Worm (Caenorhabditis elegans) whole organism, early embryonic: ENCODE measurements around the gene C31E10.5.

Source experiments
- B0310.2 ChIP-seq: sonication (generic microtip); optimal IDR thresholded peaks from 2 replicates; lab custom pipeline; 2016; ENCODE audit warnings: mild to moderate bottlenecking, missing genetic modification characterization, missing compliant biosample characterization
- F13C5.2 ChIP-seq: sonication (generic microtip); optimal IDR thresholded peaks from 2 replicates; lab custom pipeline; 2017; ENCODE audit warnings: mild to moderate bottlenecking, missing genetic modification characterization, inconsistent platforms, missing compliant biosample characterization
- aly-1 ChIP-seq: sonication (generic microtip); optimal IDR thresholded peaks from 2 replicates; lab custom pipeline; 2016; ENCODE audit warnings: missing genetic modification characterization, missing compliant biosample characterization
- ama-1 ChIP-seq: fragments of 150-350 bp; optimal IDR thresholded peaks from 2 replicates; lab custom pipeline; 2014
- ceh-13 ChIP-seq: fragments of 200-800 bp; sonication (Bioruptor generic); optimal IDR thresholded peaks from 2 replicates; lab custom pipeline; 2018; ENCODE audit warnings: mild to moderate bottlenecking, missing genetic modification characterization, missing compliant biosample characterization
- ceh-36 ChIP-seq: sonication (generic microtip); optimal IDR thresholded peaks from 2 replicates; lab custom pipeline; 2016; ENCODE audit warnings: missing genetic modification characterization, inconsistent platforms, missing compliant biosample characterization
- ets-7 ChIP-seq: sonication (generic microtip); optimal IDR thresholded peaks from 2 replicates; lab custom pipeline; 2016; ENCODE audit warnings: missing genotype, missing genetic modification characterization, missing compliant biosample characterization
- flt-1 ChIP-seq: fragments of 200-800 bp; sonication (Bioruptor generic); IDR thresholded peaks from 2 replicates; pipeline ENCODE4 v1.3.6; 2022; ENCODE audit warnings: missing genetic modification characterization, missing compliant biosample characterization
- hmbx-1 ChIP-seq: sonication (generic microtip); optimal IDR thresholded peaks from 2 replicates; lab custom pipeline; 2016; ENCODE audit warnings: mild to moderate bottlenecking, missing genetic modification characterization, missing compliant biosample characterization
- hmg-4 ChIP-seq: fragments of 200-800 bp; sonication (Bioruptor generic); optimal IDR thresholded peaks from 2 replicates; lab custom pipeline; 2018; ENCODE audit warnings: mild to moderate bottlenecking, missing genetic modification characterization, missing compliant biosample characterization
- hnd-1 ChIP-seq: sonication (generic microtip); optimal IDR thresholded peaks from 2 replicates; lab custom pipeline; 2016; ENCODE audit warnings: missing genetic modification characterization, missing compliant biosample characterization
- pes-1 ChIP-seq: fragments of 200-800 bp; sonication (Bioruptor generic); IDR thresholded peaks from 2 replicates; pipeline ENCODE4 v1.3.6; 2022; ENCODE audit warnings: missing genetic modification reagents, missing genetic modification characterization, missing compliant biosample characterization
- scrt-1 ChIP-seq: fragments of 200-800 bp; sonication (Bioruptor generic); IDR thresholded peaks from 2 replicates; pipeline ENCODE4 v1.3.6; 2022; ENCODE audit warnings: missing genetic modification characterization, missing compliant biosample characterization
- sea-1 ChIP-seq: fragments of 200-800 bp; sonication (Bioruptor generic); conservative IDR thresholded peaks from 2 replicates; pipeline ENCODE4 v1.3.6; 2022; ENCODE audit warnings: missing genetic modification characterization, missing compliant biosample characterization
- tbx-11 ChIP-seq: fragments of 200-800 bp; sonication (Bioruptor generic); IDR thresholded peaks from 2 replicates; pipeline ENCODE4 v1.3.6; 2022; ENCODE audit warnings: missing genetic modification characterization, missing compliant biosample characterization
- tbx-37 ChIP-seq: fragments of 200-800 bp; sonication (Bioruptor generic); conservative IDR thresholded peaks from 2 replicates; pipeline ENCODE4 v1.3.6; 2022; ENCODE audit warnings: missing genetic modification reagents, missing genetic modification characterization, missing compliant biosample characterization
- tra-4 ChIP-seq: sonication (generic microtip); optimal IDR thresholded peaks from 2 replicates; lab custom pipeline; 2017; ENCODE audit warnings: missing genetic modification characterization, missing compliant biosample characterization

The C31E10.5 gene

DNA sequence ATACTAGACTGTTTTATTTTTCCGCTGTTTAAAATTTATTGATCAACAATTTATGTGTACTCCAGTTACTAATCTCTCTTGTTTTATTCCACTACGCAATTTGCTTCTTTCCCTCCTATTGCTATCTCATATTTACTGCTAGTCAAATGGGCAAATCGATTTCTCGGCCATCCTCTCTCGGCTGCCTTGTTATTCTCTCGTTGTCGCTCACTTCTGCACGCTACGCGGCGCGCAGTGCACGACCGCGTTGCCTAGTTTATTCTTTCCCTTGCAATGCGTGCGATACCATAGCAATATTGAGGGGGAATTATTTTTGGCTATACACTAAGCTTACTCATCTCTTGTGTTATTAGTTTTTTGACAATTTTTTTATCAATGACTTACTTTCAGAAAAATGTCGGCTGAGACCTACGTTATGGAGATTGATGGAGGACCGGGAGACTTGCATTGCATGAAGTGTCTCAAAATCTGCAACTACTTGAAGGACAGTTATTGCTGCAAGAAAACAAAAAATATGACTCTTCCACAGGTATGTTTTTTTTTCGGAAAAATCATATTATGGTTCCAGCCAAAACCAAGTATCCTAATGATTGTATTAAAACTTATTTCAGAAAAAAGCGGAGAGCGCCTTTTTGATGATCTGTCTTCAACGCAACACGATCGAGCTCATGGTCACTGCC lies 18.1 kb downstream of the C31E10.5 start, which contains the start of gene F48F7.6:
TSS of gene F48F7.6 (plus strand) at position 391 of the 680 bp plus-strand sequence.
- TF ChIP-seq hmg-4 (GFP tag; lab: Kevin White, UChicago): peak; percentile 72
- peak; percentile 50 for TF ChIP-seq F13C5.2
- TF ChIP-seq tbx-37: no peak
- peak; percentile 40; the same call in 1 of the 2 replicates for TF ChIP-seq flt-1 (GFP tag; lab: Robert Waterston, UW)
- TF ChIP-seq hnd-1: no peak
- peak; percentile 60 for TF ChIP-seq aly-1 (tag; lab: Kevin White, UChicago)

- TF ChIP-seq pes-1 (GFP tag; lab: Robert Waterston, UW) (no peak), scrt-1 (GFP tag; lab: Robert Waterston, UW) (no peak), hmg-4 (GFP tag; lab: Kevin White, UChicago) (no peak), aly-1 (tag; lab: Kevin White, UChicago) (no peak), hnd-1 (no peak), ceh-13 (GFP tag; lab: Kevin White, UChicago) (no peak), ama-1 (lab: Kevin White, UChicago) (no peak), ets-7 (tag; lab: Kevin White, UChicago) (no peak), tbx-11 (no peak), tra-4 (tag; lab: Kevin White, UChicago) (no peak), F13C5.2 (no peak), sea-1 (GFP tag; lab: Robert Waterston, UW) (no peak), tbx-37 (no peak), hmbx-1 (no peak), B0310.2 (tag; lab: Kevin White, UChicago) (no peak), flt-1 (GFP tag; lab: Robert Waterston, UW) (no peak), ceh-36 (tag; lab: Kevin White, UChicago) (no peak)
Measured at ce11 chrX:13975314-13975713, 20.3 kb downstream of the C31E10.5 start, which contains the start of gene F48F7.5. Gene F48F7.5, plus strand, starts transcription at chrX:13975653.

DNA sequence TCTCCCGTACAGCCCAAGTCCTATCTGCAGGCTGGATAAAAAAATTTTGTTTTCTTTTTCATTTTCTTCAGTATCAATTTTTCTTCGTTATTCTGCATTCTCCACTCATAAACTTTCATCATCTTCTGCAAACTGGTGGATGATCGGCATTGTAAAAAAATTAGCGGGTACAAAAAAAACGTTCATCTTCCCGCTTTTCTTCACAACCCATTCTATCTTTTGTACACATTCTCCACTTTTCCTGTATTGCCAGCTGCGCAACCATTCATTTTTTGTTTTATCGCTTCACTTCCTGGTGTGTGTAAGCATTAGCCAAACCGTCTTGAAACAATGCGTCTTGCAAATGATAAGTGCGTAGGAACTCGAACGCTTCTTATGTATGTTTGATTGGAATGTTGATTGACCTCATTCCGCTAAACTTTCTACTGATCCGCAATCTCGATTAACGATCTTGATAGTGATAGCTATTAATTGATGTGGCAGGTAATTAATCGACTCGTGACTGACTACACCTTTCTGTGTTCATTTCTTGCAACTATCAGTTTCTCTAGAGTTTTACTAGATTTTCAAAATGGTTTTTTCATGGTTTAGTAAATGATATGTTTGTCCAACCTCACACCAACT lies 21.1 kb downstream of the C31E10.5 start:
- TF ChIP-seq sea-1 (GFP tag; lab: Robert Waterston, UW) (no peak), ets-7 (tag; lab: Kevin White, UChicago) (no peak), tra-4 (tag; lab: Kevin White, UChicago) (no peak), tbx-37 (no peak), ama-1 (lab: Kevin White, UChicago) (no peak), scrt-1 (GFP tag; lab: Robert Waterston, UW) (no peak), B0310.2 (tag; lab: Kevin White, UChicago) (no peak), hnd-1 (no peak), flt-1 (GFP tag; lab: Robert Waterston, UW) (no peak)

DNA sequence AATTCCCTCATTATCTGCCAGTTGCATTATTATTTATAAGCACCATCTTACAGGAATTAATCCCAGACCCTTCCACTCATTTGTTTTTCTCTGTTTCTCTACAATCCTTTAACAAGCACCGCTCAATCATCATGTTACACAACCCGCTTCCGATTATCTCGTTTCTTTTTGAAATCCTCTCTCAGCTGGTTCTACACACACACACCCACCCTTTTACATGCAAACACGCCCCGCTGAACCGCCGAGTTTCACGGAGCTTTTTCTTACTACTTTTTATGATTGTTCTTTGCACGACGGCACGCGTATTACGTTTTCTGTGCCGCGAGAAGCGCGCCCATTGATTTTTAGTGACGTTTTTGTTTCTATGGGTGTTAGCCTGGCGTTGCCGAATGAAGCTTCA lies 21.9 kb downstream of the C31E10.5 start:
- TF ChIP-seq ceh-36 (tag; lab: Kevin White, UChicago) (no peak), hnd-1 (no peak), flt-1 (GFP tag; lab: Robert Waterston, UW) (no peak), scrt-1 (GFP tag; lab: Robert Waterston, UW) (no peak)

ce11 chrX:13973086-13973485 lies 22.5 kb downstream of the C31E10.5 start:
- peak; percentile 15; the same call in 1 of the 2 replicates for TF ChIP-seq pes-1 (GFP tag; lab: Robert Waterston, UW)
- TF ChIP-seq flt-1 (GFP tag; lab: Robert Waterston, UW): 0 out of 2 replicates have a peak, but pooled peaks have one; percentile 4
- TF ChIP-seq tbx-37: 0 out of 2 replicates have a peak, but pooled peaks have one; percentile 34
- 0 out of 2 replicates have a peak, but pooled peaks have one; percentile 7 for TF ChIP-seq sea-1 (GFP tag; lab: Robert Waterston, UW)

- no peak for TF ChIP-seq tbx-11
- TF ChIP-seq hmg-4 (GFP tag; lab: Kevin White, UChicago): peak; percentile 74
- 0 out of 2 replicates have a peak, but pooled peaks have one; percentile 7 for TF ChIP-seq tbx-37
Measured at ce11 chrX:13969257-13969968, 26.2 kb downstream of the C31E10.5 start.

DNA sequence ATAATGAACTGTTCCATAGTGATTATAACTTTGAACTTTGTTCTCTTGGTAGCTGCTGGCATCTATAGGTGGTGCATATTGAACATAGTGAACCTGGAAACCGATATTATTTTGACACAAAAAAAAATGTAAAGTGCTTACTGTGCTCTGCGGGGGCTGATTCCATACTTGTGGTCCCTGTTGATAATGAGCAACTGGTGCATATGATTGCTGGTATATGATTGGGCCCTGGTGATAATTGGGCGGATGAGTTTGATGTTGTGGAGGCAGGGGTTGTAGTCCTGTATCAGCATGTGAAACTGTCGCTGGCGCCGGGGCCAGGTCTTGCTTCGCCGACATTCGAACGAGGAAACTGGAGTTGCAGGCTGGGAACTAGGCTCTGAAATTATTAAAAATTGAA lies 27.3 kb downstream of the C31E10.5 start, which contains the start of gene pqn-39:
TSS of gene pqn-39 (minus strand) at position 385 of the 400 bp plus-strand sequence.
- TF ChIP-seq ets-7 (tag; lab: Kevin White, UChicago) (no peak), pes-1 (GFP tag; lab: Robert Waterston, UW) (no peak), hmbx-1 (no peak), hmg-4 (GFP tag; lab: Kevin White, UChicago) (no peak), B0310.2 (tag; lab: Kevin White, UChicago) (no peak), tra-4 (tag; lab: Kevin White, UChicago) (no peak), scrt-1 (GFP tag; lab: Robert Waterston, UW) (no peak), tbx-37 (no peak), tbx-11 (no peak), ceh-36 (tag; lab: Kevin White, UChicago) (no peak), aly-1 (tag; lab: Kevin White, UChicago) (no peak), flt-1 (GFP tag; lab: Robert Waterston, UW) (no peak)
